Fruit fly (Drosophila melanogaster) whole organism, embryonic: ENCODE data around the gene Ir67c.
A peak's percentile ranks its signal among the peaks of the same experiment; 100 is the strongest.

Experiments used
- Adf1 ChIP-seq: fragments of 200-800 bp; sonication (Bioruptor generic); IDR thresholded peaks from 2 replicates; pipeline ENCODE4 v1.3.6; 2022; ENCODE audit warnings: missing biosample characterization, missing genetic modification characterization
- CG10147 ChIP-seq: fragments of 200-800 bp; sonication (Bioruptor generic); optimal IDR thresholded peaks from 2 replicates; lab custom pipeline; 2019; ENCODE audit warnings: missing biosample characterization, mild to moderate bottlenecking, missing genetic modification characterization, moderate library complexity
- CG11695 ChIP-seq: fragments of 200-800 bp; sonication (Bioruptor generic); IDR thresholded peaks from 3 replicates; pipeline ENCODE4 v1.3.6; 2022; ENCODE audit warnings: missing biosample characterization, missing genetic modification characterization
- CG12219 ChIP-seq: fragments of 200-800 bp; sonication (Bioruptor generic); optimal IDR thresholded peaks from 3 replicates; lab custom pipeline; 2018; ENCODE audit warnings: missing biosample characterization, mild to moderate bottlenecking, missing genetic modification characterization
- CG1233 ChIP-seq: fragments of 200-800 bp; sonication (Bioruptor generic); optimal IDR thresholded peaks from 4 replicates; lab custom pipeline; 2018; ENCODE audit warnings: missing biosample characterization, mild to moderate bottlenecking, missing genetic modification characterization
- CG1602 ChIP-seq: fragments of 200-800 bp; sonication (Bioruptor generic); optimal IDR thresholded peaks from 3 replicates; lab custom pipeline; 2016; ENCODE audit warnings: missing biosample characterization, missing genetic modification characterization
- CG16863 ChIP-seq: fragments of 200-800 bp; sonication (Bioruptor generic); optimal IDR thresholded peaks from 3 replicates; lab custom pipeline; 2016; ENCODE audit warnings: missing biosample characterization, missing genetic modification characterization
- CG18476 ChIP-seq: fragments of 200-800 bp; sonication (Bioruptor generic); optimal IDR thresholded peaks from 2 replicates; lab custom pipeline; 2016; ENCODE audit warnings: missing biosample characterization, mild to moderate bottlenecking, missing genetic modification characterization
- CG3281 ChIP-seq: fragments of 200-800 bp; sonication (Bioruptor generic); optimal IDR thresholded peaks from 3 replicates; lab custom pipeline; 2017; ENCODE audit warnings: missing biosample characterization, mild to moderate bottlenecking, missing genetic modification characterization
- CG34224 ChIP-seq: fragments of 200-800 bp; sonication (Bioruptor generic); IDR thresholded peaks from 3 replicates; pipeline ENCODE4 v1.3.6; 2022; ENCODE audit warnings: missing biosample characterization, missing genetic modification characterization; ENCODE audit not compliant: partially characterized antibody
- CG42726 ChIP-seq: fragments of 200-800 bp; sonication (Bioruptor generic); IDR thresholded peaks from 2 replicates; pipeline ENCODE4 v1.3.6; 2022; ENCODE audit warnings: missing biosample characterization, missing genetic modification characterization; ENCODE audit not compliant: partially characterized antibody
- CG43689 ChIP-seq: fragments of 200-800 bp; sonication (Bioruptor generic); IDR thresholded peaks from 2 replicates; pipeline ENCODE4 v1.3.6; 2022; ENCODE audit warnings: missing biosample characterization, missing genetic modification characterization
- CG4854 ChIP-seq: fragments of 200-800 bp; sonication (Bioruptor generic); optimal IDR thresholded peaks from 2 replicates; lab custom pipeline; 2016; ENCODE audit warnings: missing biosample characterization, missing genetic modification characterization, inconsistent platforms
- CG6683 ChIP-seq: fragments of 200-800 bp; sonication (Bioruptor generic); optimal IDR thresholded peaks from 2 replicates; lab custom pipeline; 2017; ENCODE audit warnings: missing biosample characterization, mild to moderate bottlenecking, missing genetic modification characterization, missing genetic modification reagents
- CG6765 ChIP-seq: fragments of 200-800 bp; sonication (Bioruptor generic); optimal IDR thresholded peaks from 3 replicates; lab custom pipeline; 2017; ENCODE audit warnings: missing biosample characterization, mild to moderate bottlenecking, missing genetic modification characterization
- CG7786 ChIP-seq: fragments of 200-800 bp; sonication (Bioruptor generic); optimal IDR thresholded peaks from 2 replicates; lab custom pipeline; 2016; ENCODE audit warnings: missing biosample characterization, missing genetic modification characterization
- CG7839 ChIP-seq: fragments of 200-800 bp; sonication (Bioruptor generic); optimal IDR thresholded peaks from 3 replicates; lab custom pipeline; 2018; ENCODE audit warnings: missing biosample characterization, mild to moderate bottlenecking, missing genetic modification characterization, moderate library complexity
- CG8089 ChIP-seq: fragments of 200-800 bp; sonication (Bioruptor generic); optimal IDR thresholded peaks from 3 replicates; lab custom pipeline; 2016; ENCODE audit warnings: missing biosample characterization, missing genetic modification characterization
- CG8359 ChIP-seq: fragments of 200-800 bp; sonication (Bioruptor generic); optimal IDR thresholded peaks from 2 replicates; lab custom pipeline; 2017; ENCODE audit warnings: missing biosample characterization, mild to moderate bottlenecking, missing genetic modification characterization, borderline replicate concordance
- CG8765 ChIP-seq: fragments of 200-800 bp; sonication (Bioruptor generic); IDR thresholded peaks from 2 replicates; pipeline ENCODE4 v1.3.6; 2022; ENCODE audit warnings: missing biosample characterization, missing genetic modification characterization
- CG8944 ChIP-seq: fragments of 200-800 bp; sonication (Bioruptor generic); optimal IDR thresholded peaks from 3 replicates; lab custom pipeline; 2016; ENCODE audit warnings: missing biosample characterization, missing genetic modification characterization
- CG9609 ChIP-seq: fragments of 200-800 bp; sonication (Bioruptor generic); optimal IDR thresholded peaks from 3 replicates; lab custom pipeline; 2016; ENCODE audit warnings: missing biosample characterization, missing genetic modification characterization
- CkIIα-i1 ChIP-seq: fragments of 200-800 bp; sonication (Bioruptor generic); IDR thresholded peaks from 2 replicates; pipeline ENCODE4 v1.3.6; 2022; ENCODE audit warnings: missing biosample characterization, missing genetic modification characterization
- CrebB ChIP-seq: fragments of 200-800 bp; sonication (Bioruptor generic); optimal IDR thresholded peaks from 3 replicates; lab custom pipeline; 2018; ENCODE audit warnings: missing biosample characterization, mild to moderate bottlenecking, missing genetic modification characterization
- D19A ChIP-seq: fragments of 200-800 bp; optimal IDR thresholded peaks from 3 replicates; lab custom pipeline; 2019; ENCODE audit warnings: missing biosample characterization, mild to moderate bottlenecking, missing genetic modification characterization, moderate library complexity
- D19B ChIP-seq: fragments of 200-800 bp; sonication (Bioruptor generic); optimal IDR thresholded peaks from 2 replicates; lab custom pipeline; 2017; ENCODE audit warnings: missing biosample characterization, mild to moderate bottlenecking, missing genetic modification characterization
- Dp ChIP-seq: fragments of 200-800 bp; sonication (Bioruptor generic); optimal IDR thresholded peaks from 2 replicates; lab custom pipeline; 2018; ENCODE audit warnings: missing biosample characterization, mild to moderate bottlenecking, missing genetic modification characterization, moderate library complexity
- Fer1 ChIP-seq: fragments of 200-800 bp; sonication (Bioruptor generic); optimal IDR thresholded peaks from 2 replicates; lab custom pipeline; 2017; ENCODE audit warnings: missing biosample characterization, mild to moderate bottlenecking, missing genetic modification characterization
- HLH4C ChIP-seq: fragments of 200-800 bp; sonication (Bioruptor generic); IDR thresholded peaks from 3 replicates; pipeline ENCODE4 v1.3.6; 2022; ENCODE audit warnings: missing biosample characterization, missing genetic modification characterization; ENCODE audit not compliant: partially characterized antibody
- Med ChIP-seq: fragments of 200-800 bp; sonication (Bioruptor generic); peaks from one replicate; lab custom pipeline; 2016; ENCODE audit warnings: missing biosample characterization, missing genetic modification characterization, mild to moderate bottlenecking, inconsistent platforms, moderate library complexity
- Rfx ChIP-seq: fragments of 200-800 bp; sonication (Bioruptor generic); IDR thresholded peaks from 2 replicates; pipeline ENCODE4 v1.3.6; 2022; ENCODE audit warnings: missing biosample characterization, missing genetic modification characterization
- ase ChIP-seq: fragments of 200-800 bp; sonication (Bioruptor generic); IDR thresholded peaks from 3 replicates; pipeline ENCODE4 v1.3.6; 2022; ENCODE audit warnings: missing biosample characterization, missing genetic modification characterization
- az2 ChIP-seq: fragments of 200-800 bp; sonication (Bioruptor generic); optimal IDR thresholded peaks from 3 replicates; lab custom pipeline; 2016; ENCODE audit warnings: missing biosample characterization, missing genetic modification characterization
- chif ChIP-seq, 2 experiments: fragments of 200-800 bp; sonication (Bioruptor generic); optimal IDR thresholded peaks; 3 replicates each; lab custom pipeline; 2016; ENCODE audit warnings: missing biosample characterization in 2 of 2, missing genetic modification characterization in 2 of 2
- esg ChIP-seq: fragments of 200-800 bp; sonication (Bioruptor generic); conservative IDR thresholded peaks from 2 replicates; pipeline ENCODE4 v1.3.6; 2022; ENCODE audit warnings: missing biosample characterization, missing genetic modification characterization
- gem ChIP-seq: fragments of 200-800 bp; sonication (Bioruptor generic); optimal IDR thresholded peaks from 2 replicates; lab custom pipeline; 2019; ENCODE audit warnings: missing biosample characterization, mild to moderate bottlenecking, missing genetic modification characterization, moderate library complexity
- gsb ChIP-seq: fragments of 200-800 bp; sonication (Bioruptor generic); IDR thresholded peaks from 2 replicates; pipeline ENCODE4 v1.3.6; 2022; ENCODE audit warnings: missing biosample characterization, missing genetic modification characterization
- h ChIP-seq: fragments of >200 bp; optimal IDR thresholded peaks from 2 replicates; lab custom pipeline; 2017
- hbn ChIP-seq: fragments of 200-800 bp; sonication (Bioruptor generic); IDR thresholded peaks from 2 replicates; pipeline ENCODE4 v1.3.6; 2022; ENCODE audit warnings: missing biosample characterization, missing genetic modification characterization; ENCODE audit not compliant: partially characterized antibody
- phol ChIP-seq: fragments of 200-800 bp; sonication (Bioruptor generic); optimal IDR thresholded peaks from 3 replicates; lab custom pipeline; 2018; ENCODE audit warnings: missing biosample characterization, mild to moderate bottlenecking, missing genetic modification characterization, moderate library complexity
- pita ChIP-seq: fragments of 200-800 bp; sonication (Bioruptor generic); optimal IDR thresholded peaks from 2 replicates; lab custom pipeline; 2017; ENCODE audit warnings: missing biosample characterization, mild to moderate bottlenecking, missing genetic modification characterization
- psq ChIP-seq: fragments of 200-800 bp; sonication (Bioruptor generic); optimal IDR thresholded peaks from 2 replicates; lab custom pipeline; 2017; ENCODE audit warnings: missing biosample characterization, missing genetic modification characterization
- pum ChIP-seq: fragments of 200-800 bp; sonication (Bioruptor generic); optimal IDR thresholded peaks from 2 replicates; lab custom pipeline; 2016; ENCODE audit warnings: missing biosample characterization, missing genetic modification characterization
- ranshi ChIP-seq: fragments of 200-800 bp; sonication (Bioruptor generic); IDR thresholded peaks from 2 replicates; pipeline ENCODE4 v1.3.6; 2022; ENCODE audit warnings: missing biosample characterization, missing genetic modification characterization
- seq ChIP-seq: fragments of 200-800 bp; sonication (Bioruptor generic); IDR thresholded peaks from 2 replicates; pipeline ENCODE4 v1.3.6; 2022; ENCODE audit warnings: missing biosample characterization, missing genetic modification characterization
- so ChIP-seq: fragments of 200-800 bp; sonication (Bioruptor generic); IDR thresholded peaks from 3 replicates; pipeline ENCODE4 v1.3.6; 2022; ENCODE audit warnings: missing biosample characterization, missing genetic modification characterization
- sr ChIP-seq: fragments of 200-800 bp; sonication (Bioruptor generic); IDR thresholded peaks from 3 replicates; pipeline ENCODE4 v1.3.6; 2022; ENCODE audit warnings: missing biosample characterization, missing genetic modification characterization
- tap ChIP-seq: fragments of 200-800 bp; optimal IDR thresholded peaks from 3 replicates; lab custom pipeline; 2019; ENCODE audit warnings: missing biosample characterization, mild to moderate bottlenecking, missing genetic modification characterization, moderate library complexity
- twi ChIP-seq: fragments of 200-800 bp; optimal IDR thresholded peaks from 2 replicates; lab custom pipeline; 2019; ENCODE audit warnings: missing biosample characterization, mild to moderate bottlenecking, missing genetic modification characterization, moderate library complexity
- vfl ChIP-seq: fragments of 200-800 bp; sonication (Bioruptor generic); optimal IDR thresholded peaks from 2 replicates; lab custom pipeline; 2016; ENCODE audit warnings: missing biosample characterization, missing genetic modification characterization
- wek ChIP-seq: fragments of 200-800 bp; sonication (Bioruptor generic); optimal IDR thresholded peaks from 3 replicates; lab custom pipeline; 2018; ENCODE audit warnings: missing biosample characterization, mild to moderate bottlenecking, missing genetic modification characterization, moderate library complexity
- zfh1 ChIP-seq: fragments of 200-800 bp; sonication (Bioruptor generic); IDR thresholded peaks from 3 replicates; pipeline ENCODE4 v1.3.6; 2022; ENCODE audit warnings: missing biosample characterization, missing genetic modification characterization

The Ir67c gene

dm6 chr3L:10428746-10429145 is 5.2 kb downstream of the Ir67c start (continued):
- TF ChIP-seq CG12219: no peak
- TF ChIP-seq ase: no peak
- TF ChIP-seq esg (GFP tag; lab: Robert Waterston, UW): peak; percentile 36; the same call in 1 of the 2 replicates
- no peak for TF ChIP-seq HLH4C (GFP tag; lab: Robert Waterston, UW)
- TF ChIP-seq seq: no peak
- no peak for TF ChIP-seq gsb
- no peak for TF ChIP-seq CG18476 (GFP tag; lab: Kevin White, UChicago)
- no peak for TF ChIP-seq CG6683 (GFP tag; lab: Kevin White, UChicago)
- TF ChIP-seq CG16863: no peak
- TF ChIP-seq CG42726 (GFP tag; lab: Robert Waterston, UW): no peak
- TF ChIP-seq Rfx (GFP tag; lab: Robert Waterston, UW): no peak
- TF ChIP-seq pum (GFP tag; lab: Kevin White, UChicago): no peak
- no peak for TF ChIP-seq chif (GFP tag; optimal IDR thresholded peaks at IDR 0.05; lab: Kevin White, UChicago)
- TF ChIP-seq phol (tag; lab: Kevin White, UChicago): peak; percentile 72
- no peak for TF ChIP-seq CG7786 (GFP tag; lab: Kevin White, UChicago)
- TF ChIP-seq CG34224 (GFP tag; lab: Robert Waterston, UW): no peak
- no peak for TF ChIP-seq CG9609 (GFP tag; lab: Kevin White, UChicago)
- TF ChIP-seq CkIIα-i1 (GFP tag; lab: Robert Waterston, UW): no peak
- TF ChIP-seq wek (GFP tag; lab: Kevin White, UChicago): no peak
- TF ChIP-seq twi (tag; lab: Kevin White, UChicago): no peak
- no peak for TF ChIP-seq CG8765 (GFP tag; lab: Robert Waterston, UW)
- no peak for TF ChIP-seq CG4854 (GFP tag; lab: Kevin White, UChicago)
- TF ChIP-seq vfl: no peak
- no peak for TF ChIP-seq h
- no peak for TF ChIP-seq Med
- TF ChIP-seq zfh1 (GFP tag; lab: Robert Waterston, UW): no peak
- TF ChIP-seq CG11695: no peak
- TF ChIP-seq D19B: peak; percentile 24
- no peak for TF ChIP-seq CG8089
- TF ChIP-seq CG3281 (GFP tag; lab: Kevin White, UChicago): no peak
- TF ChIP-seq CG8359 (GFP tag; lab: Kevin White, UChicago): no peak
- TF ChIP-seq CG1602 (GFP tag; lab: Kevin White, UChicago): peak; percentile 31
- TF ChIP-seq CG7839 (tag; lab: Kevin White, UChicago): peak; percentile 49
- no peak for TF ChIP-seq Adf1
- peak; percentile 19 for TF ChIP-seq az2
- TF ChIP-seq Dp (GFP tag; lab: Kevin White, UChicago): no peak
- peak; percentile 74 for TF ChIP-seq gem
- no peak; the same call in 2 of the 3 replicates for TF ChIP-seq so (GFP tag; lab: Robert Waterston, UW)
- no peak for TF ChIP-seq Fer1 (GFP tag; lab: Kevin White, UChicago)
- peak; percentile 63 for TF ChIP-seq D19A (tag; lab: Kevin White, UChicago)
- TF ChIP-seq CG6765: no peak
- no peak for TF ChIP-seq CrebB (tag; lab: Kevin White, UChicago)
- no peak for TF ChIP-seq psq (GFP tag; lab: Kevin White, UChicago)
- no peak for TF ChIP-seq ranshi (GFP tag; lab: Robert Waterston, UW)
- TF ChIP-seq pita: no peak
- TF ChIP-seq CG43689 (GFP tag; lab: Robert Waterston, UW): no peak
- TF ChIP-seq hbn (GFP tag; lab: Robert Waterston, UW): no peak
- no peak for TF ChIP-seq CG1233 (GFP tag; lab: Kevin White, UChicago)
- peak; percentile 10 for TF ChIP-seq CG10147 (GFP tag; lab: Kevin White, UChicago)
- TF ChIP-seq tap (tag; lab: Kevin White, UChicago): peak; percentile 24
- no peak for TF ChIP-seq CG8944 (GFP tag; lab: Kevin White, UChicago)
- no peak for TF ChIP-seq sr (GFP tag; lab: Robert Waterston, UW)
